Worm (Caenorhabditis elegans): ENCODE results near the gene srh-20.

- TF ChIP-seq unc-62 (GFP tag; optimal IDR thresholded peaks at IDR 0.05) (no peak), elt-1 (tag; optimal IDR thresholded peaks at IDR 0.05; ENCODE audit: borderline replicate concordance, insufficient read depth) (no peak), mab-5 (tag; optimal IDR thresholded peaks at IDR 0.05) (no peak), snpc-4 (tag; optimal IDR thresholded peaks at IDR 0.05) (no peak), ztf-11 (tag; optimal IDR thresholded peaks at IDR 0.05) (no peak), elt-3 (tag; optimal IDR thresholded peaks at IDR 0.05) (no peak), mep-1 (tag; optimal IDR thresholded peaks at IDR 0.05) (no peak), M03D4.4 (tag; optimal IDR thresholded peaks at IDR 0.05) (no peak)
These were observed 33.4 kb upstream of the srh-20 start for ce11 chrV:4891305-4891704.

Measured in whole organism, mixed stage, embryonic.